Fruit fly (Drosophila melanogaster): ENCODE results near the gene Ir25a.

Gene Ir25a

dm6 chr2L:4850356-4850755 is 15.3 kb upstream of the Ir25a start, which contains the start of the genes mRpS2 and Mon1 (continued):
- peak; percentile 79 for TF ChIP-seq Eip93F (GFP tag; optimal IDR thresholded peaks at IDR 0.05)
- TF ChIP-seq eg (GFP tag; IDR thresholded peaks at IDR 0.05): peak; percentile 97
- peak; percentile 29 for TF ChIP-seq Hr38 (GFP tag; optimal IDR thresholded peaks at IDR 0.05)
- TF ChIP-seq cyc (GFP tag; optimal IDR thresholded peaks at IDR 0.05): peak; percentile 93
- peak; percentile 70 for TF ChIP-seq CG1621 (tag; optimal IDR thresholded peaks at IDR 0.05)
- TF ChIP-seq CG32006 (GFP tag; optimal IDR thresholded peaks at IDR 0.05): peak; percentile 92
- TF ChIP-seq fkh (GFP tag; optimal IDR thresholded peaks at IDR 0.05): peak; percentile 73
- TF ChIP-seq vri (GFP tag; optimal IDR thresholded peaks at IDR 0.05): peak; percentile 76
- TF ChIP-seq pdm3 (GFP tag; optimal IDR thresholded peaks at IDR 0.05): peak; percentile 91
- peak; percentile 58 for TF ChIP-seq CG6854 (GFP tag; optimal IDR thresholded peaks at IDR 0.05)
- peak; percentile 89 for TF ChIP-seq Sox15 (GFP tag; optimal IDR thresholded peaks at IDR 0.05)
- peak; percentile 89 for TF ChIP-seq Hr4 (GFP tag; optimal IDR thresholded peaks at IDR 0.05)
- peak; percentile 95 for TF ChIP-seq Gug (GFP tag; IDR thresholded peaks at IDR 0.05)
- peak; percentile 86 for TF ChIP-seq Sox14 (GFP tag; optimal IDR thresholded peaks at IDR 0.05)
- peak; percentile 91 for TF ChIP-seq lz (GFP tag; optimal IDR thresholded peaks at IDR 0.05)
- peak; percentile 85 for TF ChIP-seq Smox (GFP tag; optimal IDR thresholded peaks at IDR 0.05)
- peak; percentile 90 for TF ChIP-seq Met (GFP tag; optimal IDR thresholded peaks at IDR 0.05)
- peak; percentile 70 for TF ChIP-seq fd59A (GFP tag; optimal IDR thresholded peaks at IDR 0.05)
- TF ChIP-seq CG16779 (tag; optimal IDR thresholded peaks at IDR 0.05): no peak
- peak; percentile 98 for TF ChIP-seq CG10669 (GFP tag; optimal IDR thresholded peaks at IDR 0.05)
- peak; percentile 91 for TF ChIP-seq Lpt (GFP tag; optimal IDR thresholded peaks at IDR 0.05)
- peak; percentile 92 for TF ChIP-seq CG15336 (GFP tag; IDR thresholded peaks at IDR 0.05)
- peak; percentile 87 for TF ChIP-seq Eip75B (GFP tag; optimal IDR thresholded peaks at IDR 0.05)
- no peak for TF ChIP-seq CG4318 (GFP tag; optimal IDR thresholded peaks at IDR 0.05)
- TF ChIP-seq CG6163 (GFP tag; IDR thresholded peaks at IDR 0.05): peak; percentile 94
- TF ChIP-seq Blimp-1 (GFP tag; optimal IDR thresholded peaks at IDR 0.05): peak; percentile 79
- peak; percentile 83 to 87 for TF ChIP-seq salr (GFP tag; optimal IDR thresholded peaks at IDR 0.05)
- peak; percentile 90 for TF ChIP-seq CG34406 (GFP tag; optimal IDR thresholded peaks at IDR 0.05)
- peak; percentile 94 for TF ChIP-seq Eip78C (GFP tag)
- TF ChIP-seq CG11902 (GFP tag; optimal IDR thresholded peaks at IDR 0.05): peak; percentile 91
- peak; percentile 82 for TF ChIP-seq Ets21C (GFP tag; optimal IDR thresholded peaks at IDR 0.05)
- peak; percentile 96 for TF ChIP-seq CG3032 (tag; optimal IDR thresholded peaks at IDR 0.05)
- peak; percentile 88 for TF ChIP-seq Sox102F (GFP tag; optimal IDR thresholded peaks at IDR 0.05)
- TF ChIP-seq svp (GFP tag): no peak
- peak; percentile 85 for TF ChIP-seq dsx (GFP tag; optimal IDR thresholded peaks at IDR 0.05; ENCODE audit: poor library complexity, severe bottlenecking)
- no peak for TF ChIP-seq CG9139 (GFP tag; optimal IDR thresholded peaks at IDR 0.05)
- peak; percentile 90 for TF ChIP-seq CG8319 (GFP tag; optimal IDR thresholded peaks at IDR 0.05)
- TF ChIP-seq ss (GFP tag; optimal IDR thresholded peaks at IDR 0.05): no peak
- no peak for TF ChIP-seq CG6808 (GFP tag; optimal IDR thresholded peaks at IDR 0.05)

DNA sequence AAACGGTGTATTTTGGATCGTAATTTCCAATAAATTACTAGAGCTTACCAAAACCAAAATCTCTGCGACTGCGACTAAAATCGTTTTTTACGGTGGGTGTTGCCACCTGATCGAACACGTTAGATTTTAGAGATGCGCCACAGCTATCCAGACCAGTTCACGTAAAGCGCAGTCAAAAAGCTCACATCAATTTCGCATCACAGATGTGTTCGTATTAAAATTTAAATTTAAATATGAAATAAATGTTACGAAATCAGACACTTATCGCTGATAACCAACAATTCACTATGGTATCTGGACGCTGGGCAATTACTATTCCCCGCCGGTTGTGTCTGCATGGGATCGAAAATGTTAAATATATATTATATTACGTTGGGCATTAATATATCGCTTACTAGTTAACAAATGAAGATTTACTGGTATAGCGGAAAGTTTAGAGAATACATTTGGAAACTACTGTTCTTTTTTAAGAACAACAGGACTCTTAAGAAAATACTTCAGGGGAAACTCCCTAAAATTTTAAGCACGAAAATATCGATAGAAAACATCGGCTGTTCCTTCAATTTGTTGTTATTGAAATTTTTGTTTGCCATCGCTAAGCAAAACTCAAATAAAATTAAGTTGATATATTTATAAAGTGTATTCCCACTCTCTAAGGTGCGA is 12.2 kb upstream of the Ir25a start, which contains the start of the genes mxt and CG11927:
Gene mxt (minus strand): TSS at position 105 of the 663 bp plus-strand sequence.
Gene CG11927 (plus strand): TSS at position 576 of the 663 bp plus-strand sequence.
- TF ChIP-seq fkh (GFP tag; optimal IDR thresholded peaks at IDR 0.05) (no peak), CG8632 (GFP tag; optimal IDR thresholded peaks at IDR 0.05) (no peak), CG6276 (GFP tag; optimal IDR thresholded peaks at IDR 0.05) (no peak), Met (GFP tag; optimal IDR thresholded peaks at IDR 0.05) (no peak), cyc (GFP tag; optimal IDR thresholded peaks at IDR 0.05) (peak; percentile 37), Sox15 (GFP tag; optimal IDR thresholded peaks at IDR 0.05) (peak; percentile 9), lz (GFP tag; optimal IDR thresholded peaks at IDR 0.05) (peak; percentile 44), Eip93F (GFP tag; optimal IDR thresholded peaks at IDR 0.05) (peak; percentile 60), CG3032 (tag; optimal IDR thresholded peaks at IDR 0.05) (peak; percentile 17), Hr39 (GFP tag; optimal IDR thresholded peaks at IDR 0.05) (peak; percentile 47), Eip78C (GFP tag) (peak; percentile 74), CG11294 (GFP tag; IDR thresholded peaks at IDR 0.05) (no peak), pdm3 (GFP tag; optimal IDR thresholded peaks at IDR 0.05) (no peak), esn (GFP tag; optimal IDR thresholded peaks at IDR 0.05) (peak; percentile 59), Sox102F (GFP tag; optimal IDR thresholded peaks at IDR 0.05) (no peak), Smox (GFP tag; optimal IDR thresholded peaks at IDR 0.05) (no peak), CG31627 (GFP tag; optimal IDR thresholded peaks at IDR 0.05) (peak; percentile 54), topi (GFP tag; optimal IDR thresholded peaks at IDR 0.05) (no peak), CG32006 (GFP tag; optimal IDR thresholded peaks at IDR 0.05) (no peak), OdsH (GFP tag; optimal IDR thresholded peaks at IDR 0.05) (peak; percentile 49)

Data from whole organism, prepupa.